Fruit fly (Drosophila melanogaster) whole organism, embryonic: Measurements from ENCODE around the gene CG33267.

ENCODE experiments used
- Aef1 ChIP-seq: fragments of 200-800 bp; sonication (Bioruptor generic); IDR thresholded peaks from 3 replicates; pipeline ENCODE4 v1.3.6; 2022; ENCODE audit warnings: missing biosample characterization, missing genetic modification characterization
- Blimp-1 ChIP-seq: fragments of 200-800 bp; sonication (Bioruptor generic); optimal IDR thresholded peaks from 3 replicates; lab custom pipeline; 2018; ENCODE audit warnings: missing biosample characterization, missing genetic modification characterization, mild to moderate bottlenecking, moderate library complexity, missing genetic modification reagents
- CG10209 ChIP-seq: fragments of 200-800 bp; sonication (Bioruptor generic); optimal IDR thresholded peaks from 3 replicates; lab custom pipeline; 2017; ENCODE audit warnings: missing biosample characterization, mild to moderate bottlenecking, missing genetic modification characterization, missing genetic modification reagents
- CG10959 ChIP-seq: fragments of 200-800 bp; sonication (Bioruptor generic); IDR thresholded peaks from 2 replicates; pipeline ENCODE4 v1.3.6; 2022; ENCODE audit warnings: missing biosample characterization, missing genetic modification characterization
- CG1233 ChIP-seq: fragments of 200-800 bp; sonication (Bioruptor generic); optimal IDR thresholded peaks from 4 replicates; lab custom pipeline; 2018; ENCODE audit warnings: missing biosample characterization, mild to moderate bottlenecking, missing genetic modification characterization
- CG12744 ChIP-seq: fragments of 200-800 bp; sonication (Bioruptor generic); optimal IDR thresholded peaks from 2 replicates; lab custom pipeline; 2016; ENCODE audit warnings: missing biosample characterization, missing genetic modification characterization
- CG15011 ChIP-seq: fragments of 200-800 bp; sonication (Bioruptor generic); optimal IDR thresholded peaks from 3 replicates; lab custom pipeline; 2018; ENCODE audit warnings: missing biosample characterization, mild to moderate bottlenecking, missing genetic modification characterization
- CG15269 ChIP-seq: fragments of 200-800 bp; sonication (Bioruptor generic); optimal IDR thresholded peaks from 2 replicates; lab custom pipeline; 2018; ENCODE audit warnings: missing biosample characterization, mild to moderate bottlenecking, missing genetic modification characterization, moderate library complexity
- CG16779 ChIP-seq: fragments of 200-800 bp; sonication (Bioruptor generic); IDR thresholded peaks from 2 replicates; pipeline ENCODE4 v1.3.6; 2022; ENCODE audit warnings: missing biosample characterization, missing genetic modification characterization
- CG16863 ChIP-seq: fragments of 200-800 bp; sonication (Bioruptor generic); optimal IDR thresholded peaks from 3 replicates; lab custom pipeline; 2016; ENCODE audit warnings: missing biosample characterization, missing genetic modification characterization
- CG18476 ChIP-seq: fragments of 200-800 bp; sonication (Bioruptor generic); optimal IDR thresholded peaks from 2 replicates; lab custom pipeline; 2016; ENCODE audit warnings: missing biosample characterization, mild to moderate bottlenecking, missing genetic modification characterization
- CG2199 ChIP-seq: fragments of 200-800 bp; sonication (Bioruptor generic); IDR thresholded peaks from 3 replicates; pipeline ENCODE4 v1.3.6; 2022; ENCODE audit warnings: missing biosample characterization, missing genetic modification characterization
- CG2875 ChIP-seq: fragments of 200-800 bp; sonication (Bioruptor generic); optimal IDR thresholded peaks from 2 replicates; lab custom pipeline; 2017; ENCODE audit warnings: missing biosample characterization, mild to moderate bottlenecking, missing genetic modification characterization, missing genetic modification reagents
- CG30403 ChIP-seq: fragments of 200-800 bp; sonication (Bioruptor generic); optimal IDR thresholded peaks from 3 replicates; lab custom pipeline; 2016; ENCODE audit warnings: missing biosample characterization, missing genetic modification characterization
- CG3995 ChIP-seq: fragments of 200-800 bp; sonication (Bioruptor generic); optimal IDR thresholded peaks from 3 replicates; lab custom pipeline; 2016; ENCODE audit warnings: missing biosample characterization, missing genetic modification characterization
- CG43689 ChIP-seq: fragments of 200-800 bp; sonication (Bioruptor generic); IDR thresholded peaks from 2 replicates; pipeline ENCODE4 v1.3.6; 2022; ENCODE audit warnings: missing biosample characterization, missing genetic modification characterization
- CG4730 ChIP-seq: fragments of 200-800 bp; sonication (Bioruptor generic); IDR thresholded peaks from 2 replicates; pipeline ENCODE4 v1.3.6; 2022; ENCODE audit warnings: missing biosample characterization, missing genetic modification characterization
- CG6272 ChIP-seq: fragments of 200-800 bp; sonication (Bioruptor generic); IDR thresholded peaks from 2 replicates; pipeline ENCODE4 v1.3.6; 2022; ENCODE audit warnings: missing biosample characterization, missing genetic modification characterization
- CG6689 ChIP-seq: fragments of 200-800 bp; sonication (Bioruptor generic); IDR thresholded peaks from 2 replicates; pipeline ENCODE4 v1.3.6; 2022; ENCODE audit warnings: missing biosample characterization, missing genetic modification characterization
- CG6791 ChIP-seq: fragments of 200-800 bp; sonication (Bioruptor generic); IDR thresholded peaks from 3 replicates; pipeline ENCODE4 v1.3.6; 2022; ENCODE audit warnings: missing biosample characterization, missing genetic modification characterization; ENCODE audit not compliant: partially characterized antibody
- CG7963 ChIP-seq: fragments of 200-800 bp; sonication (Bioruptor generic); IDR thresholded peaks from 3 replicates; pipeline ENCODE4 v1.3.6; 2022; ENCODE audit warnings: missing biosample characterization, missing genetic modification characterization; ENCODE audit not compliant: partially characterized antibody
- CG8290 ChIP-seq, 3 experiments: fragments of 200-800 bp; sonication (Bioruptor generic); optimal IDR thresholded peaks; 2 replicates each; lab custom pipeline; 2016 to 2019; ENCODE audit warnings: missing biosample characterization in 3 of 3, missing genetic modification characterization in 3 of 3, mild to moderate bottlenecking in 2 of 3, moderate library complexity in 1 of 3
- CG9437 ChIP-seq: fragments of 200-800 bp; sonication (Bioruptor generic); optimal IDR thresholded peaks from 2 replicates; lab custom pipeline; 2018; ENCODE audit warnings: missing biosample characterization, mild to moderate bottlenecking, missing genetic modification characterization
- D19A ChIP-seq: fragments of 200-800 bp; optimal IDR thresholded peaks from 3 replicates; lab custom pipeline; 2019; ENCODE audit warnings: missing biosample characterization, mild to moderate bottlenecking, missing genetic modification characterization, moderate library complexity
- D19B ChIP-seq: fragments of 200-800 bp; sonication (Bioruptor generic); optimal IDR thresholded peaks from 2 replicates; lab custom pipeline; 2017; ENCODE audit warnings: missing biosample characterization, mild to moderate bottlenecking, missing genetic modification characterization
- Dip2 ChIP-seq: fragments of 200-800 bp; sonication (Bioruptor generic); IDR thresholded peaks from 2 replicates; pipeline ENCODE4 v1.3.6; 2022; ENCODE audit warnings: missing biosample characterization, missing genetic modification characterization
- Eip74EF ChIP-seq, 2 experiments: fragments of 200-800 bp in 1 of 2; fragments of >200 bp in 1 of 2; sonication (Bioruptor generic) in 1 of 2; optimal IDR thresholded peaks; 2 replicates each; lab custom pipeline; 2017 to 2019; ENCODE audit warnings: missing biosample characterization in 2 of 2, missing genetic modification characterization in 2 of 2, mild to moderate bottlenecking in 1 of 2, moderate library complexity in 1 of 2
- HLH4C ChIP-seq: fragments of 200-800 bp; sonication (Bioruptor generic); IDR thresholded peaks from 3 replicates; pipeline ENCODE4 v1.3.6; 2022; ENCODE audit warnings: missing biosample characterization, missing genetic modification characterization; ENCODE audit not compliant: partially characterized antibody
- Jarid2 ChIP-seq: fragments of 200-800 bp; sonication (Bioruptor generic); optimal IDR thresholded peaks from 3 replicates; lab custom pipeline; 2017; ENCODE audit warnings: mild to moderate bottlenecking, missing biosample characterization, missing genetic modification reagents, missing genetic modification characterization
- Lhr ChIP-seq: fragments of 200-800 bp; sonication (Bioruptor generic); optimal IDR thresholded peaks from 3 replicates; lab custom pipeline; 2017; ENCODE audit warnings: mild to moderate bottlenecking, missing biosample characterization, missing genetic modification reagents, missing genetic modification characterization
- Mrtf ChIP-seq: fragments of 200-800 bp; sonication (Bioruptor generic); IDR thresholded peaks from 3 replicates; pipeline ENCODE4 v1.3.6; 2022; ENCODE audit warnings: missing biosample characterization, missing genetic modification characterization
- Six4 ChIP-seq: fragments of 200-800 bp; sonication (Bioruptor generic); optimal IDR thresholded peaks from 2 replicates; lab custom pipeline; 2016; ENCODE audit warnings: missing biosample characterization, missing genetic modification characterization
- TFAM ChIP-seq: fragments of 200-800 bp; sonication (Bioruptor generic); optimal IDR thresholded peaks from 2 replicates; lab custom pipeline; 2017; ENCODE audit warnings: missing biosample characterization, missing genetic modification characterization, inconsistent platforms
- YL-1 ChIP-seq: fragments of 200-800 bp; sonication (Bioruptor generic); optimal IDR thresholded peaks from 3 replicates; lab custom pipeline; 2017; ENCODE audit warnings: missing biosample characterization, mild to moderate bottlenecking, missing genetic modification characterization
- cas ChIP-seq: fragments of 200-800 bp; sonication (Bioruptor generic); IDR thresholded peaks from 2 replicates; pipeline ENCODE4 v1.3.6; 2022; ENCODE audit warnings: missing biosample characterization, missing genetic modification characterization
- cwo ChIP-seq: fragments of 200-800 bp; sonication (Bioruptor generic); optimal IDR thresholded peaks from 3 replicates; lab custom pipeline; 2017; ENCODE audit warnings: missing biosample characterization, missing genetic modification characterization, mild to moderate bottlenecking, moderate library complexity, missing genetic modification reagents
- dpn ChIP-seq, 2 experiments: fragments of 200-800 bp; sonication (Bioruptor generic); optimal IDR thresholded peaks; 3 replicates each; lab custom pipeline; 2016; ENCODE audit warnings: missing biosample characterization in 2 of 2, missing genetic modification characterization in 2 of 2
- eve ChIP-seq, 2 experiments: fragments of >200 bp; optimal IDR thresholded peaks; 2 replicates each; lab custom pipeline; 2017; ENCODE audit warnings: missing biosample characterization in 2 of 2, missing genetic modification characterization in 2 of 2
- fd102C ChIP-seq: fragments of 200-800 bp; sonication (Bioruptor generic); optimal IDR thresholded peaks from 2 replicates; lab custom pipeline; 2018; ENCODE audit warnings: missing biosample characterization, mild to moderate bottlenecking, missing genetic modification characterization, moderate library complexity
- gcm ChIP-seq: fragments of 200-800 bp; sonication (Bioruptor generic); optimal IDR thresholded peaks from 2 replicates; lab custom pipeline; 2019; ENCODE audit warnings: missing biosample characterization, mild to moderate bottlenecking, missing genetic modification characterization, moderate library complexity
- grn ChIP-seq: fragments of 200-800 bp; sonication (Bioruptor generic); optimal IDR thresholded peaks from 3 replicates; lab custom pipeline; 2017; ENCODE audit warnings: missing biosample characterization, missing genetic modification characterization
- her ChIP-seq: fragments of 200-800 bp; sonication (Bioruptor generic); optimal IDR thresholded peaks from 2 replicates; lab custom pipeline; 2016; ENCODE audit warnings: missing biosample characterization, missing genetic modification characterization
- kay ChIP-seq: fragments of 200-800 bp; sonication (Bioruptor generic); optimal IDR thresholded peaks from 2 replicates; lab custom pipeline; 2016; ENCODE audit warnings: missing biosample characterization, missing genetic modification characterization
- nmo ChIP-seq: fragments of 200-800 bp; sonication (Bioruptor generic); optimal IDR thresholded peaks from 2 replicates; lab custom pipeline; 2018; ENCODE audit warnings: missing biosample characterization, mild to moderate bottlenecking, missing genetic modification characterization, moderate library complexity
- odd ChIP-seq: fragments of 200-800 bp; sonication (Bioruptor generic); optimal IDR thresholded peaks from 2 replicates; lab custom pipeline; 2017; ENCODE audit warnings: missing biosample characterization, mild to moderate bottlenecking, missing genetic modification characterization
- org-1 ChIP-seq: fragments of 200-800 bp; sonication (Bioruptor generic); optimal IDR thresholded peaks from 2 replicates; lab custom pipeline; 2017; ENCODE audit warnings: missing biosample characterization, missing genetic modification characterization
- ranshi ChIP-seq: fragments of 200-800 bp; sonication (Bioruptor generic); IDR thresholded peaks from 2 replicates; pipeline ENCODE4 v1.3.6; 2022; ENCODE audit warnings: missing biosample characterization, missing genetic modification characterization
- tin ChIP-seq: fragments of 200-800 bp; sonication (Bioruptor generic); optimal IDR thresholded peaks from 3 replicates; lab custom pipeline; 2016; ENCODE audit warnings: missing biosample characterization, missing genetic modification characterization
- z ChIP-seq: fragments of 200-800 bp; sonication (Bioruptor generic); IDR thresholded peaks from 3 replicates; pipeline ENCODE4 v1.3.6; 2022; ENCODE audit warnings: missing biosample characterization, missing genetic modification characterization
- zfh1 ChIP-seq: fragments of 200-800 bp; sonication (Bioruptor generic); IDR thresholded peaks from 3 replicates; pipeline ENCODE4 v1.3.6; 2022; ENCODE audit warnings: missing biosample characterization, missing genetic modification characterization

The CG33267 gene

dm6 chr3L:11540330-11540702 lies 24.0 kb upstream of the CG33267 start (continued):
- TF ChIP-seq dpn (GFP tag; optimal IDR thresholded peaks at IDR 0.05; lab: Kevin White, UChicago) (no peak), CG6272 (GFP tag; lab: Robert Waterston, UW) (no peak), YL-1 (GFP tag; lab: Kevin White, UChicago) (no peak), cwo (no peak), Mrtf (no peak), CG8290 (GFP tag; optimal IDR thresholded peaks at IDR 0.05; lab: Kevin White, UChicago) (no peak), CG8290 (tag; optimal IDR thresholded peaks at IDR 0.05; lab: Kevin White, UChicago) (peak in 1 of 2 experiments; percentile 32), CG6689 (GFP tag; lab: Robert Waterston, UW) (no peak), HLH4C (GFP tag; lab: Robert Waterston, UW) (no peak), CG43689 (GFP tag; lab: Robert Waterston, UW) (no peak), cas (GFP tag; lab: Robert Waterston, UW) (no peak), CG30403 (GFP tag; lab: Kevin White, UChicago) (no peak), zfh1 (GFP tag; lab: Robert Waterston, UW) (no peak), CG6791 (GFP tag; lab: Robert Waterston, UW) (no peak), CG12744 (no peak), TFAM (GFP tag; lab: Kevin White, UChicago) (no peak), grn (GFP tag; lab: Kevin White, UChicago) (no peak), z (no peak), CG9437 (no peak), Six4 (GFP tag; lab: Kevin White, UChicago) (no peak), D19B (no peak), Jarid2 (GFP tag; lab: Kevin White, UChicago) (peak; percentile 3), ranshi (GFP tag; lab: Robert Waterston, UW) (peak; percentile 16; the same call in 1 of the 2 replicates), Aef1 (no peak), CG4730 (GFP tag; lab: Robert Waterston, UW) (0 out of 2 replicates have a peak, but pooled peaks have one; percentile 13), gcm (GFP tag; lab: Kevin White, UChicago) (peak; percentile 7), fd102C (GFP tag; lab: Kevin White, UChicago) (no peak), CG15269 (no peak), kay (GFP tag; lab: Kevin White, UChicago) (peak; percentile 38), D19A (tag; lab: Kevin White, UChicago) (no peak), odd (GFP tag; lab: Kevin White, UChicago) (peak; percentile 58), Eip74EF (GFP tag; optimal IDR thresholded peaks at IDR 0.05; lab: Kevin White, UChicago) (peak in 1 of 2 experiments; percentile 90), CG3995 (GFP tag; lab: Kevin White, UChicago) (no peak), her (GFP tag; lab: Kevin White, UChicago) (no peak), Blimp-1 (peak; percentile 45), CG10959 (GFP tag; lab: Robert Waterston, UW) (no peak), Dip2 (GFP tag; lab: Robert Waterston, UW) (no peak), CG10209 (peak; percentile 27), CG16779 (no peak), org-1 (peak; percentile 57), nmo (GFP tag; lab: Kevin White, UChicago) (no peak), Lhr (GFP tag; lab: Kevin White, UChicago) (no peak), CG2875 (GFP tag; lab: Kevin White, UChicago) (peak; percentile 62), CG2199 (GFP tag; lab: Robert Waterston, UW) (0 out of 3 replicates have a peak, but pooled peaks have one; percentile 39), CG1233 (GFP tag; lab: Kevin White, UChicago) (peak; percentile 30), CG18476 (no peak), CG7963 (GFP tag; lab: Robert Waterston, UW) (no peak), eve (GFP tag; optimal IDR thresholded peaks at IDR 0.05; lab: Kevin White, UChicago) (peak in 1 of 2 experiments; percentile 16), CG15011 (GFP tag; lab: Kevin White, UChicago) (peak; percentile 13), CG16863 (GFP tag; lab: Kevin White, UChicago) (no peak), tin (no peak)
